Fruit fly (Drosophila melanogaster) whole organism, embryonic: ENCODE data around the gene eIF1.
A peak's percentile ranks its signal among the peaks of the same experiment; 100 is the strongest.

Source experiments
- Blimp-1 ChIP-seq: fragments of 200-800 bp; sonication (Bioruptor generic); optimal IDR thresholded peaks from 3 replicates; lab custom pipeline; 2018; ENCODE audit warnings: missing biosample characterization, missing genetic modification characterization, mild to moderate bottlenecking, moderate library complexity, missing genetic modification reagents
- CG10209 ChIP-seq: fragments of 200-800 bp; sonication (Bioruptor generic); optimal IDR thresholded peaks from 3 replicates; lab custom pipeline; 2017; ENCODE audit warnings: missing biosample characterization, mild to moderate bottlenecking, missing genetic modification characterization, missing genetic modification reagents
- CG11247 ChIP-seq: fragments of 200-800 bp; sonication (Bioruptor generic); IDR thresholded peaks from 2 replicates; pipeline ENCODE4 v1.3.6; 2022; ENCODE audit warnings: missing biosample characterization, missing genetic modification characterization
- CG12104 ChIP-seq: fragments of 200-800 bp; sonication (Bioruptor generic); optimal IDR thresholded peaks from 3 replicates; lab custom pipeline; 2016; ENCODE audit warnings: missing biosample characterization, missing genetic modification characterization
- CG12155 ChIP-seq: fragments of 200-800 bp; sonication (Bioruptor generic); optimal IDR thresholded peaks from 3 replicates; lab custom pipeline; 2016; ENCODE audit warnings: missing biosample characterization, missing genetic modification characterization
- CG15514 ChIP-seq: fragments of 200-800 bp; sonication (Bioruptor generic); optimal IDR thresholded peaks from 3 replicates; lab custom pipeline; 2017; ENCODE audit warnings: missing biosample characterization, missing genetic modification characterization, mild to moderate bottlenecking, moderate library complexity, missing genetic modification reagents
- CG15696 ChIP-seq: fragments of 200-800 bp; sonication (Bioruptor generic); optimal IDR thresholded peaks from 2 replicates; lab custom pipeline; 2019; ENCODE audit warnings: missing biosample characterization, mild to moderate bottlenecking, missing genetic modification characterization, moderate library complexity
- CG17361 ChIP-seq: fragments of 200-800 bp; sonication (Bioruptor generic); IDR thresholded peaks from 3 replicates; pipeline ENCODE4 v1.3.6; 2022; ENCODE audit warnings: missing biosample characterization, missing genetic modification characterization
- CG17912 ChIP-seq: fragments of 200-800 bp; sonication (Bioruptor generic); optimal IDR thresholded peaks from 2 replicates; lab custom pipeline; 2018; ENCODE audit warnings: missing biosample characterization, mild to moderate bottlenecking, missing genetic modification characterization
- CG18262 ChIP-seq: fragments of 200-800 bp; optimal IDR thresholded peaks from 3 replicates; lab custom pipeline; 2019; ENCODE audit warnings: missing biosample characterization, mild to moderate bottlenecking, missing genetic modification characterization, moderate library complexity
- CG2678 ChIP-seq: fragments of 200-800 bp; sonication (Bioruptor generic); optimal IDR thresholded peaks from 3 replicates; lab custom pipeline; 2019; ENCODE audit warnings: missing biosample characterization, mild to moderate bottlenecking, missing genetic modification characterization, moderate library complexity
- CG32532 ChIP-seq: fragments of 200-800 bp; sonication (Bioruptor generic); IDR thresholded peaks from 2 replicates; pipeline ENCODE4 v1.3.6; 2022; ENCODE audit warnings: missing biosample characterization, missing genetic modification characterization
- CG3281 ChIP-seq: fragments of 200-800 bp; sonication (Bioruptor generic); optimal IDR thresholded peaks from 3 replicates; lab custom pipeline; 2017; ENCODE audit warnings: missing biosample characterization, mild to moderate bottlenecking, missing genetic modification characterization
- CG42726 ChIP-seq: fragments of 200-800 bp; sonication (Bioruptor generic); IDR thresholded peaks from 2 replicates; pipeline ENCODE4 v1.3.6; 2022; ENCODE audit warnings: missing biosample characterization, missing genetic modification characterization; ENCODE audit not compliant: partially characterized antibody
- CG4328 ChIP-seq: fragments of 200-800 bp; sonication (Bioruptor generic); optimal IDR thresholded peaks from 3 replicates; lab custom pipeline; 2017; ENCODE audit warnings: missing biosample characterization, missing genetic modification reagents, missing genetic modification characterization
- CG43689 ChIP-seq: fragments of 200-800 bp; sonication (Bioruptor generic); IDR thresholded peaks from 2 replicates; pipeline ENCODE4 v1.3.6; 2022; ENCODE audit warnings: missing biosample characterization, missing genetic modification characterization
- CG4404 ChIP-seq: fragments of 200-800 bp; sonication (Bioruptor generic); IDR thresholded peaks from 2 replicates; pipeline ENCODE4 v1.3.6; 2022; ENCODE audit warnings: missing biosample characterization, missing genetic modification characterization
- CG4820 ChIP-seq: fragments of 200-800 bp; sonication (Bioruptor generic); optimal IDR thresholded peaks from 3 replicates; lab custom pipeline; 2016; ENCODE audit warnings: missing biosample characterization, missing genetic modification characterization
- CG5953 ChIP-seq: fragments of 200-800 bp; sonication (Bioruptor generic); IDR thresholded peaks from 2 replicates; pipeline ENCODE4 v1.3.6; 2022; ENCODE audit warnings: missing biosample characterization, missing genetic modification characterization
- CG6175 ChIP-seq: fragments of 200-800 bp; sonication (Bioruptor generic); IDR thresholded peaks from 3 replicates; pipeline ENCODE4 v1.3.6; 2022; ENCODE audit warnings: missing biosample characterization, missing genetic modification characterization
- CG6791 ChIP-seq: fragments of 200-800 bp; sonication (Bioruptor generic); IDR thresholded peaks from 3 replicates; pipeline ENCODE4 v1.3.6; 2022; ENCODE audit warnings: missing biosample characterization, missing genetic modification characterization; ENCODE audit not compliant: partially characterized antibody
- CG6854 ChIP-seq: fragments of 200-800 bp; sonication (Bioruptor generic); optimal IDR thresholded peaks from 3 replicates; lab custom pipeline; 2017; ENCODE audit warnings: missing biosample characterization, mild to moderate bottlenecking, missing genetic modification characterization
- CG7357 ChIP-seq: fragments of 200-800 bp; sonication (Bioruptor generic); IDR thresholded peaks from 3 replicates; pipeline ENCODE4 v1.3.6; 2022; ENCODE audit warnings: missing biosample characterization, missing genetic modification characterization
- CG8359 ChIP-seq: fragments of 200-800 bp; sonication (Bioruptor generic); optimal IDR thresholded peaks from 2 replicates; lab custom pipeline; 2017; ENCODE audit warnings: missing biosample characterization, mild to moderate bottlenecking, missing genetic modification characterization, borderline replicate concordance
- Deaf1 ChIP-seq: fragments of 200-800 bp; optimal IDR thresholded peaks from 3 replicates; lab custom pipeline; 2019; ENCODE audit warnings: missing biosample characterization, mild to moderate bottlenecking, missing genetic modification characterization, moderate library complexity
- Doc2 ChIP-seq: fragments of 200-800 bp; sonication (Bioruptor generic); IDR thresholded peaks from 2 replicates; pipeline ENCODE4 v1.3.6; 2022; ENCODE audit warnings: missing biosample characterization, missing genetic modification characterization
- Doc3 ChIP-seq: fragments of 200-800 bp; sonication (Bioruptor generic); IDR thresholded peaks from 3 replicates; pipeline ENCODE4 v1.3.6; 2022; ENCODE audit warnings: missing biosample characterization, missing genetic modification characterization; ENCODE audit not compliant: partially characterized antibody
- Dp ChIP-seq: fragments of 200-800 bp; sonication (Bioruptor generic); optimal IDR thresholded peaks from 2 replicates; lab custom pipeline; 2018; ENCODE audit warnings: missing biosample characterization, mild to moderate bottlenecking, missing genetic modification characterization, moderate library complexity
- H15 ChIP-seq: fragments of 200-800 bp; sonication (Bioruptor generic); IDR thresholded peaks from 3 replicates; pipeline ENCODE4 v1.3.6; 2022; ENCODE audit warnings: missing biosample characterization, missing genetic modification characterization
- Hey ChIP-seq: fragments of 200-800 bp; sonication (Bioruptor generic); optimal IDR thresholded peaks from 3 replicates; lab custom pipeline; 2018; ENCODE audit warnings: missing biosample characterization, mild to moderate bottlenecking, missing genetic modification characterization
- Hr39 ChIP-seq: fragments of >200 bp; optimal IDR thresholded peaks from 2 replicates; lab custom pipeline; 2017
- Nf-YB ChIP-seq: fragments of 200-800 bp; sonication (Bioruptor generic); optimal IDR thresholded peaks from 3 replicates; lab custom pipeline; 2019; ENCODE audit warnings: missing biosample characterization, mild to moderate bottlenecking, missing genetic modification characterization, moderate library complexity
- Opbp ChIP-seq: fragments of 200-800 bp; sonication (Bioruptor generic); IDR thresholded peaks from 3 replicates; pipeline ENCODE4 v1.3.6; 2022; ENCODE audit warnings: missing biosample characterization, missing genetic modification characterization; ENCODE audit not compliant: partially characterized antibody
- Rfx ChIP-seq: fragments of 200-800 bp; sonication (Bioruptor generic); IDR thresholded peaks from 2 replicates; pipeline ENCODE4 v1.3.6; 2022; ENCODE audit warnings: missing biosample characterization, missing genetic modification characterization
- Sry-δ ChIP-seq: fragments of 200-800 bp; sonication (Bioruptor generic); optimal IDR thresholded peaks from 2 replicates; lab custom pipeline; 2016; ENCODE audit warnings: missing biosample characterization, missing genetic modification characterization
- Xbp1 ChIP-seq: fragments of 200-800 bp; sonication (Bioruptor generic); optimal IDR thresholded peaks from 3 replicates; lab custom pipeline; 2016; ENCODE audit warnings: missing biosample characterization, mild to moderate bottlenecking, missing genetic modification characterization
- YL-1 ChIP-seq: fragments of 200-800 bp; sonication (Bioruptor generic); optimal IDR thresholded peaks from 3 replicates; lab custom pipeline; 2017; ENCODE audit warnings: missing biosample characterization, mild to moderate bottlenecking, missing genetic modification characterization
- amos ChIP-seq: fragments of 200-800 bp; sonication (Bioruptor generic); IDR thresholded peaks from 2 replicates; pipeline ENCODE4 v1.3.6; 2022; ENCODE audit warnings: missing biosample characterization, missing genetic modification characterization; ENCODE audit not compliant: partially characterized antibody
- ash1 ChIP-seq: fragments of 200-800 bp; sonication (Bioruptor generic); optimal IDR thresholded peaks from 2 replicates; lab custom pipeline; 2018; ENCODE audit warnings: missing biosample characterization, mild to moderate bottlenecking, missing genetic modification characterization
- chinmo ChIP-seq: fragments of 200-800 bp; sonication (Bioruptor generic); IDR thresholded peaks from 4 replicates; pipeline ENCODE4 v1.3.6; 2022; ENCODE audit warnings: missing biosample characterization, missing genetic modification characterization; ENCODE audit not compliant: partially characterized antibody
- chn ChIP-seq: fragments of 200-800 bp; sonication (Bioruptor generic); optimal IDR thresholded peaks from 2 replicates; lab custom pipeline; 2016; ENCODE audit warnings: missing biosample characterization, missing genetic modification characterization
- cwo ChIP-seq: fragments of 200-800 bp; sonication (Bioruptor generic); optimal IDR thresholded peaks from 3 replicates; lab custom pipeline; 2017; ENCODE audit warnings: missing biosample characterization, missing genetic modification characterization, mild to moderate bottlenecking, moderate library complexity, missing genetic modification reagents
- da ChIP-seq: fragments of 200-800 bp; sonication (Bioruptor generic); optimal IDR thresholded peaks from 2 replicates; lab custom pipeline; 2016; ENCODE audit warnings: missing biosample characterization, missing genetic modification characterization
- esg ChIP-seq: fragments of 200-800 bp; sonication (Bioruptor generic); conservative IDR thresholded peaks from 2 replicates; pipeline ENCODE4 v1.3.6; 2022; ENCODE audit warnings: missing biosample characterization, missing genetic modification characterization
- fd3F ChIP-seq: fragments of 200-800 bp; sonication (Bioruptor generic); optimal IDR thresholded peaks from 2 replicates; lab custom pipeline; 2018; ENCODE audit warnings: missing biosample characterization, mild to moderate bottlenecking, missing genetic modification characterization, moderate library complexity
- klu ChIP-seq: fragments of 200-800 bp; sonication (Bioruptor generic); IDR thresholded peaks from 2 replicates; pipeline ENCODE4 v1.3.6; 2022; ENCODE audit warnings: missing biosample characterization, missing genetic modification characterization
- tap ChIP-seq: fragments of 200-800 bp; optimal IDR thresholded peaks from 3 replicates; lab custom pipeline; 2019; ENCODE audit warnings: missing biosample characterization, mild to moderate bottlenecking, missing genetic modification characterization, moderate library complexity
- zen2 ChIP-seq: fragments of 200-800 bp; sonication (Bioruptor generic); IDR thresholded peaks from 3 replicates; pipeline ENCODE4 v1.3.6; 2022; ENCODE audit warnings: missing biosample characterization, missing genetic modification characterization; ENCODE audit not compliant: partially characterized antibody

eIF1 gene

DNA sequence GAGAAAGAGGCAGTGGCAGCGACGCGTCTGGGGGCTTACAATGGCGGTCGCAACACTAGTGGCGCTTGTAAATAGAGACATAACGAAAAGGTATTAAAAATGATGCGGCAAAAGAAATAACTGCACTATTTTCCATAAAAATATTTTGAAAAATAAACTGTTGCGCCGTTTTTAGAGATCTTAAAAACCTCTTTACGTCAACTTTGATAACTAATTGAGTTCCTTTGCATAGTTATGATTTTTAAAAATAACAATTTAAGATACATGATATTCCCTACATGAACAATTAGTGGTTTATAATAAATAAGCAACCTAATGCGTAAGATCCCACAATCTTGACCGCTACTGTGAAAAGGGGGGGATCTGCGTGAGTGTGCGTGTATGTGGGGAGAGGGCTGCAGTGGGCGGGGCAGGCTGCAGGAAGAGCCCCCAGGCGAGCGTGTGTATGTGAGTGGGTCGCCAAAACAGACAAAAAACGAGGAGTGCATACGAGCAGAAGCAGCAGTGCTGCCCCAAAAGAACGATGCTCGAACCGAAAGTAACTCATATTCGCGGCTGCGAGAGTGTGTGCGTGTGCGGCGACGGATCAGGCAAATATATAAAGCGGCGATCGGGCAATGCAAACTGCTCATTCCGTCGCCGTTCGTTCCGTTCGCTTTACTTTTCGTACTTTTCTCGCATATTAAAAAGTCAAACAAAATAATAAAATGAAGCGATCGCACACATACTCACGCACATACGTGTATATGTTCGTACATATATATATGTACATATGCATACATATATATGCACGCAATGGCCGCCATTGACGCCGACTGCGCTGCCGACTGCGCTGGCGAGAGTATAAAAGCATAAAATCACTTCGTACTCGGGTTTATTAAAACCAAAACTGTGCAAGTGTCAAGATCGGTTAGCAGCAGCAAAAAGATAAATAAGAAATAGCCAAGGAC is 25.8 kb downstream of the eIF1 start (continued):
- no peak for TF ChIP-seq CG32532 (GFP tag; lab: Robert Waterston, UW)
- TF ChIP-seq Rfx (GFP tag; lab: Robert Waterston, UW): no peak
- no peak for TF ChIP-seq amos (GFP tag; lab: Robert Waterston, UW)
- 0 out of 3 replicates have a peak, but pooled peaks have one; percentile 46 for TF ChIP-seq CG7357 (GFP tag; lab: Robert Waterston, UW)
- no peak for TF ChIP-seq Deaf1 (tag; lab: Kevin White, UChicago)
- TF ChIP-seq chinmo (GFP tag; lab: Robert Waterston, UW): 0 out of 4 replicates have a peak, but pooled peaks have one; percentile 3
- TF ChIP-seq CG11247 (GFP tag; lab: Robert Waterston, UW): no peak
- TF ChIP-seq Doc3 (GFP tag; lab: Robert Waterston, UW): no peak
- no peak for TF ChIP-seq YL-1 (GFP tag; lab: Kevin White, UChicago)
- TF ChIP-seq CG15514 (GFP tag; lab: Kevin White, UChicago): no peak
- TF ChIP-seq CG4820 (GFP tag; lab: Kevin White, UChicago): peak; percentile 55
- TF ChIP-seq CG6175 (GFP tag; lab: Robert Waterston, UW): no peak
- TF ChIP-seq CG18262 (tag; lab: Kevin White, UChicago): peak; percentile 53
- peak; percentile 5 for TF ChIP-seq Nf-YB
- no peak for TF ChIP-seq Hey (tag; lab: Kevin White, UChicago)
- peak; percentile 22 for TF ChIP-seq CG12155 (GFP tag; lab: Kevin White, UChicago)
- TF ChIP-seq CG4328 (GFP tag; lab: Kevin White, UChicago): no peak
- no peak for TF ChIP-seq Hr39 (lab: Kevin White, UChicago)
- no peak for TF ChIP-seq CG8359 (GFP tag; lab: Kevin White, UChicago)
- peak; percentile 46 for TF ChIP-seq CG10209 (GFP tag; lab: Kevin White, UChicago)
- TF ChIP-seq zen2 (GFP tag; lab: Robert Waterston, UW): no peak
- TF ChIP-seq Doc2: no peak
- no peak for TF ChIP-seq CG6791 (GFP tag; lab: Robert Waterston, UW)
- TF ChIP-seq CG4404 (GFP tag; lab: Robert Waterston, UW): no peak
- TF ChIP-seq Sry-δ (GFP tag; lab: Kevin White, UChicago): no peak
- peak; percentile 15 for TF ChIP-seq CG3281 (GFP tag; lab: Kevin White, UChicago)
- TF ChIP-seq H15 (GFP tag; lab: Robert Waterston, UW): no peak
- TF ChIP-seq Xbp1 (GFP tag; lab: Kevin White, UChicago): peak; percentile 59
- TF ChIP-seq CG6854: no peak
- TF ChIP-seq ash1 (GFP tag; lab: Kevin White, UChicago): no peak
- TF ChIP-seq CG5953 (GFP tag; lab: Robert Waterston, UW): peak; percentile 37; the same call in 1 of the 2 replicates
- no peak for TF ChIP-seq fd3F (GFP tag; lab: Kevin White, UChicago)
- TF ChIP-seq cwo: no peak
- no peak for TF ChIP-seq CG17912 (GFP tag; lab: Kevin White, UChicago)
- TF ChIP-seq CG12104 (GFP tag; lab: Kevin White, UChicago): peak; percentile 4
- TF ChIP-seq Opbp (GFP tag; lab: Robert Waterston, UW): no peak
- no peak for TF ChIP-seq tap (tag; lab: Kevin White, UChicago)
- peak; percentile 37; the same call in 1 of the 3 replicates for TF ChIP-seq CG17361
- TF ChIP-seq CG43689: no peak
- peak; percentile 48 for TF ChIP-seq esg (GFP tag; lab: Robert Waterston, UW)
- TF ChIP-seq CG15696 (tag; lab: Kevin White, UChicago): no peak
- TF ChIP-seq Blimp-1 (GFP tag; lab: Kevin White, UChicago): peak; percentile 36
- TF ChIP-seq Dp (GFP tag; lab: Kevin White, UChicago): no peak
- TF ChIP-seq CG2678 (tag; lab: Kevin White, UChicago): peak; percentile 50
- TF ChIP-seq chn (GFP tag; lab: Kevin White, UChicago): no peak
- no peak for TF ChIP-seq da (GFP tag; lab: Kevin White, UChicago)
- TF ChIP-seq klu (GFP tag; lab: Robert Waterston, UW): no peak
- no peak for TF ChIP-seq CG42726
